Fruit fly (Drosophila melanogaster) whole organism, embryonic: Measurements from ENCODE around the gene cv-c.

Source experiments
- BtbVII ChIP-seq: fragments of 200-800 bp; sonication (Bioruptor generic); optimal IDR thresholded peaks from 3 replicates; lab custom pipeline; 2017; ENCODE audit warnings: missing biosample characterization, mild to moderate bottlenecking, missing genetic modification characterization
- CG10147 ChIP-seq: fragments of 200-800 bp; sonication (Bioruptor generic); optimal IDR thresholded peaks from 2 replicates; lab custom pipeline; 2019; ENCODE audit warnings: missing biosample characterization, mild to moderate bottlenecking, missing genetic modification characterization, moderate library complexity
- CG15696 ChIP-seq: fragments of 200-800 bp; sonication (Bioruptor generic); optimal IDR thresholded peaks from 2 replicates; lab custom pipeline; 2019; ENCODE audit warnings: missing biosample characterization, mild to moderate bottlenecking, missing genetic modification characterization, moderate library complexity
- CG16863 ChIP-seq: fragments of 200-800 bp; sonication (Bioruptor generic); optimal IDR thresholded peaks from 3 replicates; lab custom pipeline; 2016; ENCODE audit warnings: missing biosample characterization, missing genetic modification characterization
- CG17385 ChIP-seq: fragments of 200-800 bp; sonication (Bioruptor generic); optimal IDR thresholded peaks from 3 replicates; lab custom pipeline; 2018; ENCODE audit warnings: missing biosample characterization, mild to moderate bottlenecking, missing genetic modification characterization
- CG1832 ChIP-seq: fragments of 200-800 bp; sonication (Bioruptor generic); optimal IDR thresholded peaks from 2 replicates; lab custom pipeline; 2017; ENCODE audit warnings: missing biosample characterization, mild to moderate bottlenecking, missing genetic modification characterization, inconsistent platforms
- CG2120 ChIP-seq: fragments of 200-800 bp; sonication (Bioruptor generic); optimal IDR thresholded peaks from 3 replicates; lab custom pipeline; 2016; ENCODE audit warnings: missing biosample characterization, missing genetic modification characterization
- CG2678 ChIP-seq: fragments of 200-800 bp; sonication (Bioruptor generic); optimal IDR thresholded peaks from 3 replicates; lab custom pipeline; 2019; ENCODE audit warnings: missing biosample characterization, mild to moderate bottlenecking, missing genetic modification characterization, moderate library complexity
- CG3065 ChIP-seq: fragments of 200-800 bp; sonication (Bioruptor generic); optimal IDR thresholded peaks from 2 replicates; lab custom pipeline; 2016; ENCODE audit warnings: missing biosample characterization, missing genetic modification characterization
- CG32767 ChIP-seq: fragments of 200-800 bp; sonication (Bioruptor generic); IDR thresholded peaks from 2 replicates; pipeline ENCODE4 v1.3.6; 2022; ENCODE audit warnings: missing biosample characterization, missing genetic modification characterization
- CG3281 ChIP-seq: fragments of 200-800 bp; sonication (Bioruptor generic); optimal IDR thresholded peaks from 3 replicates; lab custom pipeline; 2017; ENCODE audit warnings: missing biosample characterization, mild to moderate bottlenecking, missing genetic modification characterization
- CG34422 ChIP-seq: fragments of 200-800 bp; sonication (Bioruptor generic); IDR thresholded peaks from 3 replicates; pipeline ENCODE4 v1.3.6; 2022; ENCODE audit warnings: missing biosample characterization, missing genetic modification characterization
- CG6254 ChIP-seq: fragments of 200-800 bp; sonication (Bioruptor generic); optimal IDR thresholded peaks from 3 replicates; lab custom pipeline; 2017; ENCODE audit warnings: mild to moderate bottlenecking, missing biosample characterization, missing genetic modification reagents, missing genetic modification characterization
- CG7556 ChIP-seq: fragments of 200-800 bp; sonication (Bioruptor generic); optimal IDR thresholded peaks from 2 replicates; lab custom pipeline; 2017; ENCODE audit warnings: missing biosample characterization, mild to moderate bottlenecking, missing genetic modification characterization
- CG7745 ChIP-seq: fragments of 200-800 bp; sonication (Bioruptor generic); optimal IDR thresholded peaks from 2 replicates; lab custom pipeline; 2018; ENCODE audit warnings: missing biosample characterization, mild to moderate bottlenecking, missing genetic modification characterization, moderate library complexity
- Deaf1 ChIP-seq: fragments of 200-800 bp; optimal IDR thresholded peaks from 3 replicates; lab custom pipeline; 2019; ENCODE audit warnings: missing biosample characterization, mild to moderate bottlenecking, missing genetic modification characterization, moderate library complexity
- Dfd ChIP-seq, 2 experiments: fragments of >200 bp; optimal IDR thresholded peaks; 2 replicates each; lab custom pipeline; 2017; ENCODE audit warnings: missing biosample characterization in 2 of 2, missing genetic modification characterization in 2 of 2
- Dref ChIP-seq: fragments of 200-800 bp; sonication (Bioruptor generic); IDR thresholded peaks from 2 replicates; pipeline ENCODE4 v1.3.6; 2022; ENCODE audit warnings: missing biosample characterization, missing genetic modification characterization
- Gsc ChIP-seq: fragments of 200-800 bp; sonication (Bioruptor generic); IDR thresholded peaks from 2 replicates; pipeline ENCODE4 v1.3.6; 2022; ENCODE audit warnings: missing biosample characterization, missing genetic modification characterization
- Gug ChIP-seq: fragments of 200-800 bp; sonication (Bioruptor generic); IDR thresholded peaks from 4 replicates; pipeline ENCODE4 v1.3.6; 2022; ENCODE audit warnings: missing biosample characterization, missing genetic modification characterization
- HLH3B ChIP-seq: fragments of 200-800 bp; sonication (Bioruptor generic); IDR thresholded peaks from 2 replicates; pipeline ENCODE4 v1.3.6; 2022; ENCODE audit warnings: missing biosample characterization, missing genetic modification characterization
- Hand ChIP-seq: fragments of 200-800 bp; sonication (Bioruptor generic); optimal IDR thresholded peaks from 2 replicates; lab custom pipeline; 2017; ENCODE audit warnings: mild to moderate bottlenecking, missing biosample characterization, missing genetic modification reagents, missing genetic modification characterization
- Hr39 ChIP-seq: fragments of >200 bp; optimal IDR thresholded peaks from 2 replicates; lab custom pipeline; 2017
- Kr ChIP-seq: fragments of 200-800 bp; sonication (Bioruptor generic); optimal IDR thresholded peaks from 2 replicates; lab custom pipeline; 2017; ENCODE audit warnings: missing biosample characterization, mild to moderate bottlenecking, missing genetic modification characterization
- Max ChIP-seq: fragments of 200-800 bp; sonication (Bioruptor generic); optimal IDR thresholded peaks from 2 replicates; lab custom pipeline; 2016; ENCODE audit warnings: missing biosample characterization, mild to moderate bottlenecking, missing genetic modification characterization
- Meics ChIP-seq: fragments of 200-800 bp; sonication (Bioruptor generic); optimal IDR thresholded peaks from 2 replicates; lab custom pipeline; 2017; ENCODE audit warnings: missing biosample characterization, mild to moderate bottlenecking, missing genetic modification characterization
- NC2α ChIP-seq: fragments of 200-800 bp; sonication (Bioruptor generic); optimal IDR thresholded peaks from 2 replicates; lab custom pipeline; 2016; ENCODE audit warnings: missing biosample characterization, missing genetic modification characterization
- NFAT ChIP-seq: fragments of 200-800 bp; sonication (Bioruptor generic); IDR thresholded peaks from 2 replicates; pipeline ENCODE4 v1.3.6; 2022; ENCODE audit warnings: missing biosample characterization, missing genetic modification characterization
- Oaz ChIP-seq: fragments of 200-800 bp; sonication (Bioruptor generic); IDR thresholded peaks from 2 replicates; pipeline ENCODE4 v1.3.6; 2022; ENCODE audit warnings: missing biosample characterization, missing genetic modification characterization
- Rfx ChIP-seq: fragments of 200-800 bp; sonication (Bioruptor generic); IDR thresholded peaks from 2 replicates; pipeline ENCODE4 v1.3.6; 2022; ENCODE audit warnings: missing biosample characterization, missing genetic modification characterization
- Xrp1 ChIP-seq: fragments of 200-800 bp; sonication (Bioruptor generic); IDR thresholded peaks from 2 replicates; pipeline ENCODE4 v1.3.6; 2022; ENCODE audit warnings: missing biosample characterization, missing genetic modification characterization
- ara ChIP-seq: fragments of 200-800 bp; sonication (Bioruptor generic); IDR thresholded peaks from 2 replicates; pipeline ENCODE4 v1.3.6; 2022; ENCODE audit warnings: missing biosample characterization, missing genetic modification characterization
- cg ChIP-seq: fragments of 200-800 bp; sonication (Bioruptor generic); optimal IDR thresholded peaks from 3 replicates; lab custom pipeline; 2019; ENCODE audit warnings: missing biosample characterization, mild to moderate bottlenecking, missing genetic modification characterization, moderate library complexity
- chn ChIP-seq: fragments of 200-800 bp; sonication (Bioruptor generic); optimal IDR thresholded peaks from 2 replicates; lab custom pipeline; 2016; ENCODE audit warnings: missing biosample characterization, missing genetic modification characterization
- crc ChIP-seq: fragments of 200-800 bp; sonication (Bioruptor generic); optimal IDR thresholded peaks from 2 replicates; lab custom pipeline; 2016; ENCODE audit warnings: missing biosample characterization, missing genetic modification characterization
- da ChIP-seq: fragments of 200-800 bp; sonication (Bioruptor generic); optimal IDR thresholded peaks from 2 replicates; lab custom pipeline; 2016; ENCODE audit warnings: missing biosample characterization, missing genetic modification characterization
- dati ChIP-seq: fragments of 200-800 bp; sonication (Bioruptor generic); IDR thresholded peaks from 2 replicates; pipeline ENCODE4 v1.3.6; 2022; ENCODE audit warnings: missing biosample characterization, missing genetic modification characterization
- esg ChIP-seq: fragments of 200-800 bp; sonication (Bioruptor generic); conservative IDR thresholded peaks from 2 replicates; pipeline ENCODE4 v1.3.6; 2022; ENCODE audit warnings: missing biosample characterization, missing genetic modification characterization
- fru ChIP-seq: fragments of >200 bp; optimal IDR thresholded peaks from 2 replicates; lab custom pipeline; 2017
- lbe ChIP-seq: fragments of 200-800 bp; sonication (Bioruptor generic); optimal IDR thresholded peaks from 2 replicates; lab custom pipeline; 2016; ENCODE audit warnings: missing biosample characterization, mild to moderate bottlenecking, missing genetic modification characterization
- nmo ChIP-seq: fragments of 200-800 bp; sonication (Bioruptor generic); optimal IDR thresholded peaks from 2 replicates; lab custom pipeline; 2018; ENCODE audit warnings: missing biosample characterization, mild to moderate bottlenecking, missing genetic modification characterization, moderate library complexity
- org-1 ChIP-seq: fragments of 200-800 bp; sonication (Bioruptor generic); optimal IDR thresholded peaks from 2 replicates; lab custom pipeline; 2017; ENCODE audit warnings: missing biosample characterization, missing genetic modification characterization
- otp ChIP-seq: fragments of 200-800 bp; sonication (Bioruptor generic); IDR thresholded peaks from 3 replicates; pipeline ENCODE4, ENCODE4 v1.3.6; 2022; ENCODE audit warnings: missing biosample characterization, missing genetic modification characterization
- pan ChIP-seq, 4 experiments: fragments of >200 bp in 3 of 4; fragments of 200-800 bp in 1 of 4; sonication (Bioruptor generic) in 1 of 4; optimal IDR thresholded peaks in 3 of 4; IDR thresholded peaks in 1 of 4; 2 replicates each; pipeline versions ENCODE4 v1.3.6 to Lab custom; 2017 to 2022; ENCODE audit warnings: missing biosample characterization in 2 of 4, missing genetic modification characterization in 2 of 4, mixed read lengths in 1 of 4
- rib ChIP-seq: fragments of 200-800 bp; sonication (Bioruptor generic); IDR thresholded peaks from 2 replicates; pipeline ENCODE4 v1.3.6; 2022; ENCODE audit warnings: missing biosample characterization, missing genetic modification characterization
- ro ChIP-seq: fragments of 200-800 bp; sonication (Bioruptor generic); IDR thresholded peaks from 2 replicates; pipeline ENCODE4 v1.3.6; 2022; ENCODE audit warnings: missing biosample characterization, missing genetic modification characterization
- sc ChIP-seq, 3 experiments: fragments of >200 bp in 2 of 3; fragments of 200-800 bp in 1 of 3; sonication (Bioruptor generic) in 1 of 3; optimal IDR thresholded peaks; 2 replicates in 2 of 3; 3 replicates in 1 of 3; lab custom pipeline; 2017; ENCODE audit warnings: mild to moderate bottlenecking in 1 of 3, missing biosample characterization in 1 of 3, missing genetic modification characterization in 1 of 3, missing genetic modification reagents in 1 of 3
- sens ChIP-seq: fragments of 200-800 bp; sonication (Bioruptor generic); peaks from one replicate; lab custom pipeline; 2016; ENCODE audit warnings: missing biosample characterization, missing genetic modification characterization
- tgo ChIP-seq: fragments of 200-800 bp; sonication (Bioruptor generic); IDR thresholded peaks from 3 replicates; pipeline ENCODE4 v1.3.6; 2022; ENCODE audit warnings: missing biosample characterization, missing genetic modification characterization
- wdn ChIP-seq: fragments of 200-800 bp; sonication (Bioruptor generic); IDR thresholded peaks from 2 replicates; pipeline ENCODE4 v1.3.6; 2022; ENCODE audit warnings: missing biosample characterization, missing genetic modification characterization

Gene cv-c

dm6 chr3R:14370199-14370933 is 111.1 kb downstream of the cv-c start (continued):
- peak; percentile 43 for TF ChIP-seq Hand (GFP tag; lab: Kevin White, UChicago)
- TF ChIP-seq CG6254 (GFP tag; lab: Kevin White, UChicago): peak; percentile 57
- peak; percentile 89 for TF ChIP-seq Rfx
- peak; percentile 51; the same call in 1 of the 2 replicates for TF ChIP-seq wdn (GFP tag; lab: Robert Waterston, UW)
- peak; percentile 47 for TF ChIP-seq crc (GFP tag; lab: Kevin White, UChicago)
- peak; percentile 78 for TF ChIP-seq CG17385 (GFP tag; lab: Kevin White, UChicago)
- TF ChIP-seq Meics (GFP tag; lab: Kevin White, UChicago): peak; percentile 72
- TF ChIP-seq da (GFP tag; lab: Kevin White, UChicago): peak; percentile 33
- peak; percentile 79 for TF ChIP-seq esg
- peak; percentile 44; the same call in 1 of the 2 replicates for TF ChIP-seq dati (GFP tag; lab: Robert Waterston, UW)
- peak; percentile 90 for TF ChIP-seq tgo (GFP tag; lab: Robert Waterston, UW)
- peak; percentile 70 for TF ChIP-seq chn (GFP tag; lab: Kevin White, UChicago)
- TF ChIP-seq Dfd (GFP tag; optimal IDR thresholded peaks at IDR 0.05; lab: Kevin White, UChicago): no peak
- peak; percentile 27 for TF ChIP-seq BtbVII
- no peak for TF ChIP-seq Dref (GFP tag; lab: Robert Waterston, UW)
- peak; percentile 75 for TF ChIP-seq CG32767
- TF ChIP-seq CG7556 (GFP tag; lab: Kevin White, UChicago): peak; percentile 75
- peak; percentile 72 for TF ChIP-seq org-1 (GFP tag; lab: Kevin White, UChicago)
- peak; percentile 79 for TF ChIP-seq CG16863 (GFP tag; lab: Kevin White, UChicago)
- TF ChIP-seq lbe (GFP tag; lab: Kevin White, UChicago): peak; percentile 76
- TF ChIP-seq CG34422 (GFP tag; lab: Robert Waterston, UW): peak; percentile 88
- TF ChIP-seq rib: no peak
- TF ChIP-seq HLH3B (GFP tag; lab: Robert Waterston, UW): peak; percentile 73
- peak; percentile 80 for TF ChIP-seq Xrp1 (GFP tag; lab: Robert Waterston, UW)
- TF ChIP-seq cg (GFP tag; lab: Kevin White, UChicago): peak; percentile 73
- TF ChIP-seq CG3281 (GFP tag; lab: Kevin White, UChicago): peak; percentile 54
- TF ChIP-seq CG3065: peak; percentile 34
- no peak; the same call in 1 of the 2 replicates for TF ChIP-seq Gsc (GFP tag; lab: Robert Waterston, UW)
- TF ChIP-seq ara: peak; percentile 56; the same call in 1 of the 2 replicates
- TF ChIP-seq Kr (GFP tag; lab: Kevin White, UChicago): no peak
- TF ChIP-seq CG7745 (tag; lab: Kevin White, UChicago): no peak
- TF ChIP-seq nmo (GFP tag; lab: Kevin White, UChicago): peak; percentile 78
- peak; percentile 25; the same call in 1 of the 2 replicates for TF ChIP-seq ro (GFP tag; lab: Robert Waterston, UW)
- peak; percentile 75; the same call in 1 of the 3 replicates for TF ChIP-seq otp (GFP tag; lab: Robert Waterston, UW)
- peak; percentile 59 for TF ChIP-seq CG1832
- no peak for TF ChIP-seq Deaf1 (tag; lab: Kevin White, UChicago)
- peak; percentile 47 for TF ChIP-seq NC2α
- peak; percentile 85 for TF ChIP-seq CG2120 (GFP tag; lab: Kevin White, UChicago)
- TF ChIP-seq sens (GFP tag; lab: Kevin White, UChicago): peak; percentile 98
- 0 out of 2 replicates have a peak, but pooled peaks have one; percentile 37 for TF ChIP-seq NFAT (GFP tag; lab: Robert Waterston, UW)
- peak; percentile 70 for TF ChIP-seq Oaz (GFP tag; lab: Robert Waterston, UW)
- TF ChIP-seq Gug (GFP tag; lab: Robert Waterston, UW): peak; percentile 47; the same call in 1 of the 4 replicates
- TF ChIP-seq CG10147: peak; percentile 53
- TF ChIP-seq CG2678: peak; percentile 78
- TF ChIP-seq Max (GFP tag; lab: Kevin White, UChicago): peak; percentile 25
- TF ChIP-seq CG15696: no peak
- no peak for TF ChIP-seq sc (optimal IDR thresholded peaks at IDR 0.05; lab: Kevin White, UChicago)
- TF ChIP-seq sc (GFP tag; optimal IDR thresholded peaks at IDR 0.05; lab: Kevin White, UChicago): no peak
- no peak for TF ChIP-seq pan (optimal IDR thresholded peaks at IDR 0.05; lab: Kevin White, UChicago)
- peak in 1 of 2 experiments; percentile 87 for TF ChIP-seq pan (GFP tag; optimal IDR thresholded peaks at IDR 0.05 in 1 of 2, IDR thresholded peaks at IDR 0.05 in 1 of 2)
- no peak for TF ChIP-seq Hr39 (lab: Kevin White, UChicago)
- TF ChIP-seq fru (lab: Kevin White, UChicago): no peak
